Fruit fly (Drosophila melanogaster) whole organism, embryonic: ENCODE measurements around the gene Tom40.

ENCODE experiments used
- Asciz ChIP-seq: fragments of 200-800 bp; sonication (Bioruptor generic); optimal IDR thresholded peaks from 2 replicates; lab custom pipeline; 2017; ENCODE audit warnings: missing biosample characterization, mild to moderate bottlenecking, missing genetic modification characterization, missing genetic modification reagents
- Blimp-1 ChIP-seq: fragments of 200-800 bp; sonication (Bioruptor generic); optimal IDR thresholded peaks from 3 replicates; lab custom pipeline; 2018; ENCODE audit warnings: missing biosample characterization, missing genetic modification characterization, mild to moderate bottlenecking, moderate library complexity, missing genetic modification reagents
- CG10209 ChIP-seq: fragments of 200-800 bp; sonication (Bioruptor generic); optimal IDR thresholded peaks from 3 replicates; lab custom pipeline; 2017; ENCODE audit warnings: missing biosample characterization, mild to moderate bottlenecking, missing genetic modification characterization, missing genetic modification reagents
- CG10979 ChIP-seq: fragments of 200-800 bp; sonication (Bioruptor generic); optimal IDR thresholded peaks from 2 replicates; lab custom pipeline; 2018; ENCODE audit warnings: missing biosample characterization, mild to moderate bottlenecking, missing genetic modification characterization, moderate library complexity
- CG1603 ChIP-seq: fragments of 200-800 bp; sonication (Bioruptor generic); optimal IDR thresholded peaks from 2 replicates; lab custom pipeline; 2019; ENCODE audit warnings: missing biosample characterization, mild to moderate bottlenecking, missing genetic modification characterization, moderate library complexity
- CG1647 ChIP-seq: fragments of 200-800 bp; sonication (Bioruptor generic); optimal IDR thresholded peaks from 3 replicates; lab custom pipeline; 2016; ENCODE audit warnings: missing biosample characterization, missing genetic modification characterization
- CG17361 ChIP-seq: fragments of 200-800 bp; sonication (Bioruptor generic); IDR thresholded peaks from 3 replicates; pipeline ENCODE4 v1.3.6; 2022; ENCODE audit warnings: missing biosample characterization, missing genetic modification characterization
- CG18764 ChIP-seq: fragments of 200-800 bp; sonication (Bioruptor generic); optimal IDR thresholded peaks from 3 replicates; lab custom pipeline; 2016; ENCODE audit warnings: missing biosample characterization, missing genetic modification characterization
- CG2116 ChIP-seq: fragments of 200-800 bp; sonication (Bioruptor generic); optimal IDR thresholded peaks from 3 replicates; lab custom pipeline; 2018; ENCODE audit warnings: missing biosample characterization, mild to moderate bottlenecking, missing genetic modification characterization
- CG2199 ChIP-seq: fragments of 200-800 bp; sonication (Bioruptor generic); IDR thresholded peaks from 3 replicates; pipeline ENCODE4 v1.3.6; 2022; ENCODE audit warnings: missing biosample characterization, missing genetic modification characterization
- CG3407 ChIP-seq: fragments of 200-800 bp; sonication (Bioruptor generic); optimal IDR thresholded peaks from 2 replicates; lab custom pipeline; 2018; ENCODE audit warnings: missing biosample characterization, mild to moderate bottlenecking, missing genetic modification characterization
- CG34224 ChIP-seq: fragments of 200-800 bp; sonication (Bioruptor generic); IDR thresholded peaks from 3 replicates; pipeline ENCODE4 v1.3.6; 2022; ENCODE audit warnings: missing biosample characterization, missing genetic modification characterization; ENCODE audit not compliant: partially characterized antibody
- CG34422 ChIP-seq: fragments of 200-800 bp; sonication (Bioruptor generic); IDR thresholded peaks from 3 replicates; pipeline ENCODE4 v1.3.6; 2022; ENCODE audit warnings: missing biosample characterization, missing genetic modification characterization
- CG42726 ChIP-seq: fragments of 200-800 bp; sonication (Bioruptor generic); IDR thresholded peaks from 2 replicates; pipeline ENCODE4 v1.3.6; 2022; ENCODE audit warnings: missing biosample characterization, missing genetic modification characterization; ENCODE audit not compliant: partially characterized antibody
- CG4360 ChIP-seq: fragments of 200-800 bp; sonication (Bioruptor generic); IDR thresholded peaks from 2 replicates; pipeline ENCODE4 v1.3.6; 2022; ENCODE audit warnings: missing biosample characterization, missing genetic modification characterization
- CG43689 ChIP-seq: fragments of 200-800 bp; sonication (Bioruptor generic); IDR thresholded peaks from 2 replicates; pipeline ENCODE4 v1.3.6; 2022; ENCODE audit warnings: missing biosample characterization, missing genetic modification characterization
- CG6272 ChIP-seq: fragments of 200-800 bp; sonication (Bioruptor generic); IDR thresholded peaks from 2 replicates; pipeline ENCODE4 v1.3.6; 2022; ENCODE audit warnings: missing biosample characterization, missing genetic modification characterization
- CG8924 ChIP-seq: fragments of 200-800 bp; optimal IDR thresholded peaks from 3 replicates; lab custom pipeline; 2019; ENCODE audit warnings: missing biosample characterization, mild to moderate bottlenecking, missing genetic modification characterization, moderate library complexity
- CTCF ChIP-seq: fragments of 200-800 bp; sonication (Bioruptor generic); optimal IDR thresholded peaks from 2 replicates; lab custom pipeline; 2017; ENCODE audit warnings: missing biosample characterization, mild to moderate bottlenecking, missing genetic modification characterization, moderate library complexity
- Chrac-16 ChIP-seq: fragments of 200-800 bp; sonication (Bioruptor generic); optimal IDR thresholded peaks from 3 replicates; lab custom pipeline; 2016; ENCODE audit warnings: missing biosample characterization, missing genetic modification characterization
- Dek ChIP-seq: fragments of 200-800 bp; sonication (Bioruptor generic); optimal IDR thresholded peaks from 3 replicates; lab custom pipeline; 2019; ENCODE audit warnings: missing biosample characterization, mild to moderate bottlenecking, missing genetic modification characterization, moderate library complexity
- Dip2 ChIP-seq: fragments of 200-800 bp; sonication (Bioruptor generic); IDR thresholded peaks from 2 replicates; pipeline ENCODE4 v1.3.6; 2022; ENCODE audit warnings: missing biosample characterization, missing genetic modification characterization
- Dref ChIP-seq: fragments of 200-800 bp; sonication (Bioruptor generic); IDR thresholded peaks from 2 replicates; pipeline ENCODE4 v1.3.6; 2022; ENCODE audit warnings: missing biosample characterization, missing genetic modification characterization
- Hsf ChIP-seq: fragments of 200-800 bp; sonication (Bioruptor generic); optimal IDR thresholded peaks from 3 replicates; lab custom pipeline; 2016; ENCODE audit warnings: missing biosample characterization, missing genetic modification characterization
- Lhr ChIP-seq: fragments of 200-800 bp; sonication (Bioruptor generic); optimal IDR thresholded peaks from 3 replicates; lab custom pipeline; 2017; ENCODE audit warnings: mild to moderate bottlenecking, missing biosample characterization, missing genetic modification reagents, missing genetic modification characterization
- Meics ChIP-seq: fragments of 200-800 bp; sonication (Bioruptor generic); optimal IDR thresholded peaks from 2 replicates; lab custom pipeline; 2017; ENCODE audit warnings: missing biosample characterization, mild to moderate bottlenecking, missing genetic modification characterization
- Myb ChIP-seq: fragments of 200-800 bp; sonication (Bioruptor generic); optimal IDR thresholded peaks from 2 replicates; lab custom pipeline; 2016; ENCODE audit warnings: missing biosample characterization, missing genetic modification characterization
- Opbp ChIP-seq: fragments of 200-800 bp; sonication (Bioruptor generic); IDR thresholded peaks from 3 replicates; pipeline ENCODE4 v1.3.6; 2022; ENCODE audit warnings: missing biosample characterization, missing genetic modification characterization; ENCODE audit not compliant: partially characterized antibody
- Ptx1 ChIP-seq: fragments of 200-800 bp; sonication (Bioruptor generic); IDR thresholded peaks from 2 replicates; pipeline ENCODE4 v1.3.6; 2022; ENCODE audit warnings: missing biosample characterization, missing genetic modification characterization
- Rfx ChIP-seq: fragments of 200-800 bp; sonication (Bioruptor generic); IDR thresholded peaks from 2 replicates; pipeline ENCODE4 v1.3.6; 2022; ENCODE audit warnings: missing biosample characterization, missing genetic modification characterization
- Sox100B ChIP-seq: fragments of 200-800 bp; sonication (Bioruptor generic); optimal IDR thresholded peaks from 3 replicates; lab custom pipeline; 2018; ENCODE audit warnings: missing biosample characterization, mild to moderate bottlenecking, missing genetic modification characterization
- Vsx1 ChIP-seq: fragments of 200-800 bp; sonication (Bioruptor generic); optimal IDR thresholded peaks from 2 replicates; lab custom pipeline; 2017; ENCODE audit warnings: missing biosample characterization, mild to moderate bottlenecking, missing genetic modification characterization, missing genetic modification reagents
- Xrp1 ChIP-seq: fragments of 200-800 bp; sonication (Bioruptor generic); IDR thresholded peaks from 2 replicates; pipeline ENCODE4 v1.3.6; 2022; ENCODE audit warnings: missing biosample characterization, missing genetic modification characterization
- ab ChIP-seq: fragments of 200-800 bp; sonication (Bioruptor generic); optimal IDR thresholded peaks from 2 replicates; lab custom pipeline; 2016; ENCODE audit warnings: missing biosample characterization, missing genetic modification characterization
- chif ChIP-seq, 2 experiments: fragments of 200-800 bp; sonication (Bioruptor generic); optimal IDR thresholded peaks; 3 replicates each; lab custom pipeline; 2016; ENCODE audit warnings: missing biosample characterization in 2 of 2, missing genetic modification characterization in 2 of 2
- chinmo ChIP-seq: fragments of 200-800 bp; sonication (Bioruptor generic); IDR thresholded peaks from 4 replicates; pipeline ENCODE4 v1.3.6; 2022; ENCODE audit warnings: missing biosample characterization, missing genetic modification characterization; ENCODE audit not compliant: partially characterized antibody
- disco-r ChIP-seq: fragments of 200-800 bp; sonication (Bioruptor generic); optimal IDR thresholded peaks from 2 replicates; lab custom pipeline; 2016; ENCODE audit warnings: missing biosample characterization, missing genetic modification characterization
- exex ChIP-seq: fragments of 200-800 bp; sonication (Bioruptor generic); optimal IDR thresholded peaks from 4 replicates; lab custom pipeline; 2018; ENCODE audit warnings: missing biosample characterization, mild to moderate bottlenecking, missing genetic modification characterization, moderate library complexity
- ftz-f1 ChIP-seq: fragments of 200-800 bp; sonication (Bioruptor generic); optimal IDR thresholded peaks from 2 replicates; lab custom pipeline; 2016; ENCODE audit warnings: missing biosample characterization, missing genetic modification characterization
- hkb ChIP-seq, 2 experiments: fragments of 200-800 bp in 1 of 2; fragments of >200 bp in 1 of 2; sonication (Bioruptor generic) in 1 of 2; IDR thresholded peaks in 1 of 2; optimal IDR thresholded peaks in 1 of 2; 2 replicates each; pipeline versions ENCODE4 v1.3.6 to Lab custom; 2017 to 2022; ENCODE audit warnings: missing biosample characterization in 1 of 2, missing genetic modification characterization in 1 of 2
- nmo ChIP-seq: fragments of 200-800 bp; sonication (Bioruptor generic); optimal IDR thresholded peaks from 2 replicates; lab custom pipeline; 2018; ENCODE audit warnings: missing biosample characterization, mild to moderate bottlenecking, missing genetic modification characterization, moderate library complexity
- onecut ChIP-seq: fragments of 200-800 bp; sonication (Bioruptor generic); IDR thresholded peaks from 2 replicates; pipeline ENCODE4 v1.3.6; 2022; ENCODE audit warnings: missing biosample characterization, missing genetic modification characterization
- p53 ChIP-seq: fragments of 200-800 bp; sonication (Bioruptor generic); optimal IDR thresholded peaks from 2 replicates; lab custom pipeline; 2016; ENCODE audit warnings: missing biosample characterization, missing genetic modification characterization
- phol ChIP-seq: fragments of 200-800 bp; sonication (Bioruptor generic); optimal IDR thresholded peaks from 3 replicates; lab custom pipeline; 2018; ENCODE audit warnings: missing biosample characterization, mild to moderate bottlenecking, missing genetic modification characterization, moderate library complexity
- pita ChIP-seq: fragments of 200-800 bp; sonication (Bioruptor generic); optimal IDR thresholded peaks from 2 replicates; lab custom pipeline; 2017; ENCODE audit warnings: missing biosample characterization, mild to moderate bottlenecking, missing genetic modification characterization
- pzg ChIP-seq: fragments of 200-800 bp; sonication (Bioruptor generic); optimal IDR thresholded peaks from 3 replicates; lab custom pipeline; 2018; ENCODE audit warnings: missing biosample characterization, mild to moderate bottlenecking, missing genetic modification characterization, moderate library complexity
- sens ChIP-seq: fragments of 200-800 bp; sonication (Bioruptor generic); peaks from one replicate; lab custom pipeline; 2016; ENCODE audit warnings: missing biosample characterization, missing genetic modification characterization
- shn ChIP-seq: fragments of 200-800 bp; sonication (Bioruptor generic); optimal IDR thresholded peaks from 3 replicates; lab custom pipeline; 2016; ENCODE audit warnings: missing biosample characterization, missing genetic modification characterization
- stwl ChIP-seq: fragments of 200-800 bp; sonication (Bioruptor generic); optimal IDR thresholded peaks from 3 replicates; lab custom pipeline; 2018; ENCODE audit warnings: missing biosample characterization, mild to moderate bottlenecking, missing genetic modification characterization, moderate library complexity

Tom40 gene

dm6 chrX:7710439-7711154, 26.1 kb upstream of the Tom40 start (continued):
- TF ChIP-seq CG34224 (GFP tag; lab: Robert Waterston, UW) (peak; percentile 38; the same call in 1 of the 3 replicates), hkb (optimal IDR thresholded peaks at IDR 0.05; lab: Kevin White, UChicago) (no peak), hkb (GFP tag; IDR thresholded peaks at IDR 0.05; lab: Robert Waterston, UW) (no peak), CG3407 (GFP tag; lab: Kevin White, UChicago) (no peak), CG17361 (GFP tag; lab: Robert Waterston, UW) (0 out of 3 replicates have a peak, but pooled peaks have one; percentile 13), Blimp-1 (GFP tag; lab: Kevin White, UChicago) (peak; percentile 11), CG10979 (tag; lab: Kevin White, UChicago) (peak; percentile 35), CG6272 (no peak), Rfx (GFP tag; lab: Robert Waterston, UW) (peak; percentile 72), shn (no peak), Dref (GFP tag; lab: Robert Waterston, UW) (peak; percentile 69), disco-r (GFP tag; lab: Kevin White, UChicago) (no peak), CG4360 (GFP tag; lab: Robert Waterston, UW) (0 out of 2 replicates have a peak, but pooled peaks have one; percentile 7), p53 (peak; percentile 27), sens (GFP tag; lab: Kevin White, UChicago) (peak; percentile 74), stwl (peak; percentile 29), Lhr (GFP tag; lab: Kevin White, UChicago) (peak; percentile 77), Asciz (GFP tag; lab: Kevin White, UChicago) (no peak), ftz-f1 (GFP tag; lab: Kevin White, UChicago) (peak; percentile 53), ab (no peak), CG34422 (GFP tag; lab: Robert Waterston, UW) (no peak), nmo (peak; percentile 37), phol (peak; percentile 87), Sox100B (GFP tag; lab: Kevin White, UChicago) (peak; percentile 3), CG8924 (tag; lab: Kevin White, UChicago) (no peak), onecut (GFP tag; lab: Robert Waterston, UW) (peak; percentile 55; the same call in 1 of the 2 replicates), CG43689 (GFP tag; lab: Robert Waterston, UW) (no peak), Myb (GFP tag; lab: Kevin White, UChicago) (peak; percentile 100), pita (peak; percentile 21), CG2199 (GFP tag; lab: Robert Waterston, UW) (0 out of 3 replicates have a peak, but pooled peaks have one; percentile 41), Xrp1 (GFP tag; lab: Robert Waterston, UW) (no peak), Chrac-16 (GFP tag; lab: Kevin White, UChicago) (peak; percentile 44), exex (no peak), Opbp (peak; percentile 53; the same call in 1 of the 3 replicates), CG1647 (GFP tag; lab: Kevin White, UChicago) (peak; percentile 26), CG1603 (tag; lab: Kevin White, UChicago) (peak; percentile 77), chinmo (peak; percentile 75; the same call in 2 of the 4 replicates), chif (GFP tag; optimal IDR thresholded peaks at IDR 0.05; lab: Kevin White, UChicago) (peak in 1 of 2 experiments; percentile 55), Hsf (peak; percentile 45), CG10209 (GFP tag; lab: Kevin White, UChicago) (peak; percentile 78), Dip2 (GFP tag; lab: Robert Waterston, UW) (peak; percentile 98), Vsx1 (GFP tag; lab: Kevin White, UChicago) (no peak), Dek (tag; lab: Kevin White, UChicago) (peak; percentile 11), CTCF (GFP tag; lab: Kevin White, UChicago) (peak; percentile 99), CG2116 (peak; percentile 86), pzg (peak; percentile 66), CG18764 (GFP tag; lab: Kevin White, UChicago) (peak; percentile 5), Meics (GFP tag; lab: Kevin White, UChicago) (no peak), Ptx1 (GFP tag; lab: Robert Waterston, UW) (peak; percentile 50; the same call in 1 of the 2 replicates), CG42726 (GFP tag; lab: Robert Waterston, UW) (peak; percentile 64; the same call in 1 of the 2 replicates)
